Fruit fly (Drosophila melanogaster): Measurements from ENCODE around the gene CG12516.
A peak's percentile ranks its signal among the peaks of the same experiment; 100 is the strongest.

The CG12516 gene

DNA sequence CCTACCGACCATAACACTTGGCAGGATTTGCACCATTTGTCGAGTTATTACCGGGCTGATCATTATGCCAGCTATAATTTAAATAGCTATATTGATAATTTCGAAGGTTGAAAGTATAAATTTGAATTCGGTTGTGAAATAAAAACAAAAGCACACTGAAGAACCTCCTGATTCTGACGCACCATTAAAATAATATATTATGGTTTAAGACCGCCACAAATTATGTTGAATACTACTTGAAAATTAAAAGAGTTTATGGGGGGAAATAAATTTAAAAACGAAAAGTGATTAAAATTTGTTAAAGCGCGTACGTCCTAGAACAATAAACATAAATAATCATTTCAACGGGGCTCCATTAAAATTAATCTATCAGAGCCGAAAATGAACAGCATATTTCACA is at the start of gene CG12516:
Gene CG12516 (minus strand): TSS at position 101 of the 400 bp plus-strand sequence.
- TF ChIP-seq pan (optimal IDR thresholded peaks at IDR 0.05), result no peak
- no peak for TF ChIP-seq CG8478 (optimal IDR thresholded peaks at IDR 0.05)
- TF ChIP-seq Dll (optimal IDR thresholded peaks at IDR 0.05), result no peak
- no peak for TF ChIP-seq EcR (GFP tag; optimal IDR thresholded peaks at IDR 0.05)
- no peak for TF ChIP-seq usp (GFP tag; optimal IDR thresholded peaks at IDR 0.05)
- no peak for TF ChIP-seq psq (optimal IDR thresholded peaks at IDR 0.05)

- TF ChIP-seq EcR (GFP tag; optimal IDR thresholded peaks at IDR 0.05) (no peak), pan (optimal IDR thresholded peaks at IDR 0.05) (no peak), usp (GFP tag; optimal IDR thresholded peaks at IDR 0.05) (no peak), CG8478 (optimal IDR thresholded peaks at IDR 0.05) (no peak), psq (optimal IDR thresholded peaks at IDR 0.05) (no peak), Dll (optimal IDR thresholded peaks at IDR 0.05) (no peak)
Measured at dm6 chr3R:28351942-28352341, 47.5 kb upstream of the CG12516 start, which contains the start of gene Or98b. Gene Or98b, plus strand, starts transcription at chr3R:28352242.

- TF ChIP-seq Dll (optimal IDR thresholded peaks at IDR 0.05) (no peak), psq (optimal IDR thresholded peaks at IDR 0.05) (no peak), usp (GFP tag; optimal IDR thresholded peaks at IDR 0.05) (no peak), pan (optimal IDR thresholded peaks at IDR 0.05) (no peak), CG8478 (optimal IDR thresholded peaks at IDR 0.05) (no peak), EcR (GFP tag; optimal IDR thresholded peaks at IDR 0.05) (no peak)
Measured at dm6 chr3R:28345287-28345686, 40.9 kb upstream of the CG12516 start.

DNA sequence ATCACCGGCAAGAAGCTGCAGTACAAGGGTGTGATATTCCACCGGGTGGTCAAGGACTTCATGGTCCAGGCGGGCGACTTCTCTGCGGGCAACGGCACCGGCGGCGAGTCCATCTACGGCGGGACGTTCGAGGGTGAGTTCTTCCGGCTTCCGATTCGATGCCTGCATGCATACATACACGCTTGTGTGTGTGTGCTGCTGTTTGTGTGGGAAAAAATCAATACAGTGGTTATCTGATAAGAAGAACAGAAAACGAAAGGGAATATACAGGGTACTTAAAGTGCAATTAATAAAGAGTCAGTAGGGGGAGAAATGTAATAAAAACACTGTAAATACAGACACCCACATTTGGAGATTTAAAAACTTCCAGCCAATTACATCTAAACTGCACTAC is 36.2 kb upstream of the CG12516 start:
- TF ChIP-seq EcR (GFP tag; optimal IDR thresholded peaks at IDR 0.05), result no peak
- no peak for TF ChIP-seq psq (optimal IDR thresholded peaks at IDR 0.05)
- TF ChIP-seq CG8478 (optimal IDR thresholded peaks at IDR 0.05), result no peak
- TF ChIP-seq usp (GFP tag; optimal IDR thresholded peaks at IDR 0.05), result no peak
- TF ChIP-seq pan (optimal IDR thresholded peaks at IDR 0.05), result no peak
- no peak for TF ChIP-seq Dll (optimal IDR thresholded peaks at IDR 0.05)

- TF ChIP-seq CG8478 (optimal IDR thresholded peaks at IDR 0.05) (peak; percentile 25), psq (optimal IDR thresholded peaks at IDR 0.05) (no peak), Dll (optimal IDR thresholded peaks at IDR 0.05) (peak; percentile 86)
Measured at dm6 chr3R:28339654-28340605, 35.5 kb upstream of the CG12516 start, which contains the start of the genes Gfat2 and Moca-cyp. Gene Gfat2, minus strand, starts transcription at chr3R:28339765. Gene Moca-cyp, plus strand, starts transcription at chr3R:28340334.

dm6 chr3R:28336046-28336771 is 31.8 kb upstream of the CG12516 start, which contains the start of gene larp:
Gene larp, minus strand, starts transcription at chr3R:28336440.
- TF ChIP-seq psq (optimal IDR thresholded peaks at IDR 0.05), result no peak
- peak; percentile 13 for TF ChIP-seq CG8478 (optimal IDR thresholded peaks at IDR 0.05)
- TF ChIP-seq EcR (GFP tag; optimal IDR thresholded peaks at IDR 0.05), result no peak

DNA sequence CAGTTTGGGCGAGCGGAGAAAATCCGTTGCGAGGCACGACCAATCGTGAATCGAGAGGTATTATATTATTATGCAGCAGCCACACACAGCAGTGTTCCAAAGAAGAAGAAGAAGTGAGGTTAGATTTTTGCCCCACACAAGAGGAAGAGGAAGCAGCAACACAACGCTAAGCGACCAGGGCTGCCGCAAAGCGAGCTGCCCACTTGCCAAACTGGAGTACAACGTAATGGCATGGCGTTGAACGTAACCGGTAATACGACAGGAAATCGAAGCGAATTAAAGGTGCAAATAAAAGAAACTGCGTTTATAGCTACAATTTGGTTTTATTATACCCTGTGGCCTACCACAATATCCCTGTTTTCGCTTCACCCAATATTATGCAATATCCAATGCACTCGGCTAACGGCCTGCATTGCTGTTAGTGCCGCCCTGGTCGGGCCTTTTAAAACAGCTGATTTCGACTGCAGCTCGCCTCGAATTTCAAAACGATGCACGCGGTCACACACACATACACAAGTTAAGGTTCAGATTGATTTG is 31.1 kb upstream of the CG12516 start:
- TF ChIP-seq psq (optimal IDR thresholded peaks at IDR 0.05) (no peak), Dll (optimal IDR thresholded peaks at IDR 0.05) (no peak), EcR (GFP tag; optimal IDR thresholded peaks at IDR 0.05) (no peak), pan (optimal IDR thresholded peaks at IDR 0.05) (no peak), usp (GFP tag; optimal IDR thresholded peaks at IDR 0.05) (no peak), CG8478 (optimal IDR thresholded peaks at IDR 0.05) (no peak)

DNA sequence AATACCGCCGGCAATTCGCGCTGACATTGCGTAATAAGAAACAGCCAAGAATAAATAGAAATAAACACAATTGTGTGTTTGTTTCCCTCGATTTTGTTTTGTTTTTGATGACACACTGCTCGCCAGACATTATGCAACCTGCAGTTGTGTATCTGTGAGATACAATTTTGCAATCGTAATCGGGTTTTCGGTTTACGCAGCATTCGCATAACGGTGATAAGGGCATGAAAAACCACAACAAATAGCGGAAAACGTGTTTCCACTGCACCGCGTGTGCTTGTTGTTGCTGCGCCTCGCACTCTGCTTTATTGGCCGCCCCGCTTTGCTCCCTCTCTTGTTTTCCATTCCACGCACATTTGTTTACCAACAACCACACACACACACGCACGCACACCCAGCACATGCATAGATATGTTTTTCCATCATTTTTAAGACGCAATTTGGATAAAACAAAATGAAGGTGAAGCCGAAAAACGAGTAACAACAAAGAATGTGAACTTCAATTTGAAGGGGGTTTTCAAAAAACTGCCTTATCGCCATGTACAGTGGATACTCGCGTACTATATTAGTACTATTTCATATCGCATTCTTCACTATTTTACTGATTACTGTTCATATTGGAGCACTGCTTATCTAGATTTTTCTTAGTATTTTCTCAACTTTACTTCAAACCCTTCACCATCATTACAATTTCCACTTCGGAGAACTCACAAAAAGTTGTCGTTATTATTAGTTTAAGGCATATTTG is 28.4 kb upstream of the CG12516 start:
- TF ChIP-seq CG8478 (optimal IDR thresholded peaks at IDR 0.05), result no peak
- TF ChIP-seq Dll (optimal IDR thresholded peaks at IDR 0.05), result no peak
- TF ChIP-seq psq (optimal IDR thresholded peaks at IDR 0.05), result no peak
- TF ChIP-seq pan (optimal IDR thresholded peaks at IDR 0.05), result no peak
- no peak for TF ChIP-seq EcR (GFP tag; optimal IDR thresholded peaks at IDR 0.05)
- TF ChIP-seq usp (GFP tag; optimal IDR thresholded peaks at IDR 0.05), result no peak

DNA sequence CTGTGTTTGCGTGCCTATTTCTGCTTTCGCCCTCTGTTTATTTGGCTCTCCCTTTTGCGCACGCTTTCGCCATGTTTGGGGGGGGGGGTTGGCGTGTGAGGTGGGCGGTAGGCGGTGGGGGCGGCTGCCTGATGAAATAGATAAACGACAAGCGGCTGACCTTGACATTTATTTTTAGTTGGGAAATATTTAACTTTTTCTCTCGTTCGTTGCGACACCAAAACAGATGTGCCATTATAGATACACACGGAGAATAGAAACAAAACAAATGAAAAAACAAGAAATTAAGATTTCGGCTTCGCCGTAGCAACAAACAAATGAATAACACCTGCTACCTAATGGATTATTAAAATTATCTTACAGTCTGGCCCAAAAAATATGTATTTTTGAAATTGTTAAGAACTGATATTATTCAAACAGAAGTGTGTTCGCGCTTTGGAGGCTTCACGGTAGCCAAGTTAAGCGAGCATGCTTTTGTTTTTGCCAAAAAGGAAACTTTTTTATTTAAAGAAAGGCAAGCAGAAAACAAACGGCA is 27.8 kb upstream of the CG12516 start:
- no peak for TF ChIP-seq Dll (optimal IDR thresholded peaks at IDR 0.05)
- TF ChIP-seq CG8478 (optimal IDR thresholded peaks at IDR 0.05), result no peak
- no peak for TF ChIP-seq EcR (GFP tag; optimal IDR thresholded peaks at IDR 0.05)
- TF ChIP-seq psq (optimal IDR thresholded peaks at IDR 0.05), result no peak
- no peak for TF ChIP-seq usp (GFP tag; optimal IDR thresholded peaks at IDR 0.05)
- TF ChIP-seq pan (optimal IDR thresholded peaks at IDR 0.05), result no peak

DNA sequence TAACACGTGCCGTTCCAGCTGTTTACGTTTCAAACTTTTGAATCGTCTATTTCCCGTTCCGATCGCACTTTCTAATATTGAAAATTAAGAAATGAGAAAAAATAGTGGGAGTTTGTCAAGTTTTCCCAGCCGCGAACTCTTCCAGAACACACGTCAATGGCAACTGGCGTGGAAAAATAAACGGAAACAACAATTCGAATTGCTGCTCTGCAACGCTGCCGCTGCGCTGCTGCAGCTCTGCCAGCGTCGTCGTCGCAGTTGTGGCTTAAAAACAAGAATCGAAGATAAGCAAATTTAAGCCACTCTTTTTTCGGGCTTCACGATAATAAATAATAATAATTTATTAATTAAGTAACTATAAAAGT is 26.7 kb upstream of the CG12516 start:
- TF ChIP-seq EcR (GFP tag; optimal IDR thresholded peaks at IDR 0.05) (no peak), Dll (optimal IDR thresholded peaks at IDR 0.05) (no peak), usp (GFP tag; optimal IDR thresholded peaks at IDR 0.05) (no peak), CG8478 (optimal IDR thresholded peaks at IDR 0.05) (no peak), psq (optimal IDR thresholded peaks at IDR 0.05) (no peak), pan (optimal IDR thresholded peaks at IDR 0.05) (no peak)

Data from whole organism.